Worm (Caenorhabditis elegans) whole organism, mixed stage, embryonic: ENCODE results near the gene K09H11.15.

ENCODE experiments used
- blmp-1 ChIP-seq: fragments of 150-350 bp; optimal IDR thresholded peaks from 2 replicates; lab custom pipeline; 2014; ENCODE audit warnings: missing biosample characterization, missing genetic modification characterization
- drap-1 ChIP-seq: fragments of 200-800 bp; sonication (Bioruptor generic); optimal IDR thresholded peaks from 3 replicates; lab custom pipeline; 2018; ENCODE audit warnings: mild to moderate bottlenecking, missing genetic modification characterization, missing compliant biosample characterization
- lsy-2 ChIP-seq: fragments of 150-350 bp; optimal IDR thresholded peaks from 2 replicates; lab custom pipeline; 2014; ENCODE audit warnings: missing biosample characterization, missing genetic modification characterization
- nhr-76 ChIP-seq: sonication (generic microtip); optimal IDR thresholded peaks from 2 replicates; lab custom pipeline; 2017; ENCODE audit warnings: missing biosample characterization, missing genetic modification characterization
- pha-4 ChIP-seq: fragments of 150-350 bp; optimal IDR thresholded peaks from 2 replicates; lab custom pipeline; 2018; ENCODE audit warnings: missing biosample characterization, missing genetic modification reagents, missing genetic modification characterization
- unc-39 ChIP-seq: fragments of 150-350 bp; optimal IDR thresholded peaks from 2 replicates; lab custom pipeline; 2014; ENCODE audit warnings: missing biosample characterization, missing genetic modification characterization
- unc-62 ChIP-seq: fragments of 150-350 bp; optimal IDR thresholded peaks from 2 replicates; lab custom pipeline; 2014; ENCODE audit warnings: missing biosample characterization, missing genetic modification reagents, missing genetic modification characterization

- TF ChIP-seq lsy-2 (tag; lab: Kevin White, UChicago) (no peak), drap-1 (no peak), blmp-1 (tag; lab: Kevin White, UChicago) (no peak), nhr-76 (tag; lab: Kevin White, UChicago) (no peak), unc-62 (GFP tag; lab: Kevin White, UChicago) (no peak), pha-4 (tag; lab: Kevin White, UChicago) (no peak), unc-39 (tag; lab: Kevin White, UChicago) (no peak)
Observed at ce11 chrV:5765081-5765480, 34.4 kb upstream of the K09H11.15 start, which contains the start of gene pgph-2.
